Fruit fly (Drosophila melanogaster) whole organism: Measurements from ENCODE around the gene Mipp1.

Experiments
- CG8478 ChIP-seq: fragments of >200 bp; optimal IDR thresholded peaks from 2 replicates; lab custom pipeline; 2018; ENCODE audit warnings: inconsistent platforms
- Dll ChIP-seq: fragments of >200 bp; optimal IDR thresholded peaks from 2 replicates; lab custom pipeline; 2017
- pan ChIP-seq: fragments of >200 bp; optimal IDR thresholded peaks from 2 replicates; lab custom pipeline; 2017
- psq ChIP-seq: fragments of >200 bp; optimal IDR thresholded peaks from 2 replicates; lab custom pipeline; 2017

DNA sequence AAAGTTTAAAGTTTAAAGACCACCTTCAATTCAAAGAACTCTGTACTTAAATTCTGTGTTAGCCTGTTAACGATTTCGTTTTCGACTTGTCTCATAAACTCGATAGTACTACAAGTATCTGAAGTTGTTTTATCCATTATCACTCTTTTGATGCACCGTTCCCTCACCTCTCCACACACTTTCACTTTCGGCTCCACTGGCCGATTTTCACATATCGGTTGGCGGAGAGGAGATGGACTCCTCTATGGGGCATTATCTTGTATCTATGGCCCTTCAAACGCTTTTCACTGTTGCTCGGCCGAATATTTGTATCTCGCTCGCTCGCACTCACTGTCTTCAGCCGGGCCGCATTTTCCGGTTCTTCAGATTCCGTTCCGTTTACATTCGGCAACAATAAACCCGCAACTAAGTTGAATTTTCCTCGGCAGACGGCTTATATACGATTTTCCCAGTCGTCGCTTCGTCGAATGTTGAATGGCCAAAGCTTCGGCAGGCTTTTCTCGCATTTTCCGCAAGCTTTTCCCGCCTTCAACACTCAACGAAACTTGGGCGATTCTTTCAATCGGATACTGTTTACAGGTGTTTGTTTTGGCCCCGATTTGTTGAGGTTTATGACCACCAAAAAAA, 30.0 kb downstream of the Mipp1 start, which contains the start of gene CG43373:
- no peak for TF ChIP-seq psq (lab: Kevin White, UChicago)
- no peak for TF ChIP-seq Dll (lab: Kevin White, UChicago)
- no peak for TF ChIP-seq CG8478
- no peak for TF ChIP-seq pan (lab: Kevin White, UChicago)
